Fruit fly (Drosophila melanogaster) whole organism, embryonic: ENCODE results near the gene CG13658.

Experiments used
- Abd-B ChIP-seq: fragments of 200-800 bp; sonication (Bioruptor generic); optimal IDR thresholded peaks from 2 replicates; lab custom pipeline; 2018; ENCODE audit warnings: missing biosample characterization, mild to moderate bottlenecking, missing genetic modification characterization, moderate library complexity
- Antp ChIP-seq: fragments of 200-800 bp; sonication (Bioruptor generic); optimal IDR thresholded peaks from 3 replicates; lab custom pipeline; 2016; ENCODE audit warnings: missing biosample characterization, missing genetic modification characterization
- Bgb ChIP-seq: fragments of 200-800 bp; sonication (Bioruptor generic); IDR thresholded peaks from 2 replicates; pipeline ENCODE4 v1.3.6; 2022; ENCODE audit warnings: missing biosample characterization, missing genetic modification characterization; ENCODE audit not compliant: partially characterized antibody
- Blimp-1 ChIP-seq: fragments of 200-800 bp; sonication (Bioruptor generic); optimal IDR thresholded peaks from 3 replicates; lab custom pipeline; 2018; ENCODE audit warnings: missing biosample characterization, missing genetic modification characterization, mild to moderate bottlenecking, moderate library complexity, missing genetic modification reagents
- C15 ChIP-seq: fragments of 200-800 bp; sonication (Bioruptor generic); IDR thresholded peaks from 3 replicates; pipeline ENCODE4 v1.3.6; 2022; ENCODE audit warnings: missing biosample characterization, missing genetic modification characterization
- CG12236 ChIP-seq: fragments of 200-800 bp; sonication (Bioruptor generic); optimal IDR thresholded peaks from 2 replicates; lab custom pipeline; 2016; ENCODE audit warnings: missing biosample characterization, missing genetic modification characterization
- CG13894 ChIP-seq: fragments of 200-800 bp; sonication (Bioruptor generic); optimal IDR thresholded peaks from 3 replicates; lab custom pipeline; 2018; ENCODE audit warnings: missing biosample characterization, mild to moderate bottlenecking, missing genetic modification characterization, moderate library complexity
- CG14014 ChIP-seq: fragments of 200-800 bp; sonication (Bioruptor generic); IDR thresholded peaks from 2 replicates; pipeline ENCODE4 v1.3.6; 2022; ENCODE audit warnings: missing biosample characterization, missing genetic modification characterization
- CG1529 ChIP-seq: fragments of 200-800 bp; sonication (Bioruptor generic); optimal IDR thresholded peaks from 3 replicates; lab custom pipeline; 2018; ENCODE audit warnings: missing biosample characterization, missing genetic modification characterization
- CG15514 ChIP-seq: fragments of 200-800 bp; sonication (Bioruptor generic); optimal IDR thresholded peaks from 3 replicates; lab custom pipeline; 2017; ENCODE audit warnings: missing biosample characterization, missing genetic modification characterization, mild to moderate bottlenecking, moderate library complexity, missing genetic modification reagents
- CG15601 ChIP-seq: fragments of 200-800 bp; sonication (Bioruptor generic); optimal IDR thresholded peaks from 3 replicates; lab custom pipeline; 2019; ENCODE audit warnings: missing biosample characterization, mild to moderate bottlenecking, missing genetic modification characterization, moderate library complexity
- CG16815 ChIP-seq: fragments of 200-800 bp; sonication (Bioruptor generic); optimal IDR thresholded peaks from 3 replicates; lab custom pipeline; 2017; ENCODE audit warnings: missing biosample characterization, mild to moderate bottlenecking, missing genetic modification characterization
- CG18619 ChIP-seq: fragments of 200-800 bp; sonication (Bioruptor generic); optimal IDR thresholded peaks from 3 replicates; lab custom pipeline; 2017; ENCODE audit warnings: missing biosample characterization, mild to moderate bottlenecking, missing genetic modification characterization
- CG2116 ChIP-seq: fragments of 200-800 bp; sonication (Bioruptor generic); optimal IDR thresholded peaks from 3 replicates; lab custom pipeline; 2018; ENCODE audit warnings: missing biosample characterization, mild to moderate bottlenecking, missing genetic modification characterization
- CG2120 ChIP-seq: fragments of 200-800 bp; sonication (Bioruptor generic); optimal IDR thresholded peaks from 3 replicates; lab custom pipeline; 2016; ENCODE audit warnings: missing biosample characterization, missing genetic modification characterization
- CG30403 ChIP-seq: fragments of 200-800 bp; sonication (Bioruptor generic); optimal IDR thresholded peaks from 3 replicates; lab custom pipeline; 2016; ENCODE audit warnings: missing biosample characterization, missing genetic modification characterization
- CG3065 ChIP-seq: fragments of 200-800 bp; sonication (Bioruptor generic); optimal IDR thresholded peaks from 2 replicates; lab custom pipeline; 2016; ENCODE audit warnings: missing biosample characterization, missing genetic modification characterization
- CG4404 ChIP-seq: fragments of 200-800 bp; sonication (Bioruptor generic); IDR thresholded peaks from 2 replicates; pipeline ENCODE4 v1.3.6; 2022; ENCODE audit warnings: missing biosample characterization, missing genetic modification characterization
- CG6654 ChIP-seq: fragments of 200-800 bp; sonication (Bioruptor generic); optimal IDR thresholded peaks from 2 replicates; lab custom pipeline; 2017; ENCODE audit warnings: missing biosample characterization, mild to moderate bottlenecking, missing genetic modification characterization
- CG7271 ChIP-seq: fragments of 200-800 bp; sonication (Bioruptor generic); optimal IDR thresholded peaks from 2 replicates; lab custom pipeline; 2018; ENCODE audit warnings: missing biosample characterization, mild to moderate bottlenecking, missing genetic modification characterization, moderate library complexity
- CG9817 ChIP-seq: fragments of 200-800 bp; sonication (Bioruptor generic); optimal IDR thresholded peaks from 2 replicates; lab custom pipeline; 2018; ENCODE audit warnings: missing biosample characterization, mild to moderate bottlenecking, missing genetic modification characterization, moderate library complexity
- Dek ChIP-seq: fragments of 200-800 bp; sonication (Bioruptor generic); optimal IDR thresholded peaks from 3 replicates; lab custom pipeline; 2019; ENCODE audit warnings: missing biosample characterization, mild to moderate bottlenecking, missing genetic modification characterization, moderate library complexity
- Eip74EF ChIP-seq, 2 experiments: fragments of 200-800 bp in 1 of 2; fragments of >200 bp in 1 of 2; sonication (Bioruptor generic) in 1 of 2; optimal IDR thresholded peaks; 2 replicates each; lab custom pipeline; 2017 to 2019; ENCODE audit warnings: missing biosample characterization in 2 of 2, missing genetic modification characterization in 2 of 2, mild to moderate bottlenecking in 1 of 2, moderate library complexity in 1 of 2
- Fer3 ChIP-seq: fragments of 200-800 bp; sonication (Bioruptor generic); optimal IDR thresholded peaks from 2 replicates; lab custom pipeline; 2018; ENCODE audit warnings: missing biosample characterization, mild to moderate bottlenecking, missing genetic modification characterization, moderate library complexity
- H2.0 ChIP-seq: fragments of 200-800 bp; sonication (Bioruptor generic); IDR thresholded peaks from 2 replicates; pipeline ENCODE4 v1.3.6; 2022; ENCODE audit warnings: missing biosample characterization, missing genetic modification characterization
- Hand ChIP-seq: fragments of 200-800 bp; sonication (Bioruptor generic); optimal IDR thresholded peaks from 2 replicates; lab custom pipeline; 2017; ENCODE audit warnings: mild to moderate bottlenecking, missing biosample characterization, missing genetic modification reagents, missing genetic modification characterization
- HmgZ ChIP-seq: fragments of 200-800 bp; sonication (Bioruptor generic); optimal IDR thresholded peaks from 2 replicates; lab custom pipeline; 2018; ENCODE audit warnings: missing biosample characterization, mild to moderate bottlenecking, missing genetic modification characterization
- MBD-R2 ChIP-seq: fragments of 200-800 bp; sonication (Bioruptor generic); IDR thresholded peaks from 2 replicates; pipeline ENCODE4 v1.3.6; 2022; ENCODE audit warnings: missing biosample characterization, missing genetic modification characterization
- Nf-YA ChIP-seq: fragments of 200-800 bp; sonication (Bioruptor generic); IDR thresholded peaks from 2 replicates; pipeline ENCODE4 v1.3.6; 2022; ENCODE audit warnings: missing biosample characterization, missing genetic modification characterization
- Stat92E ChIP-seq, 3 experiments: fragments of >200 bp in 2 of 3; fragments of 200-800 bp in 1 of 3; sonication (Bioruptor generic) in 1 of 3; optimal IDR thresholded peaks; 2 replicates each; lab custom pipeline; 2017 to 2019; ENCODE audit warnings: missing biosample characterization in 3 of 3, missing genetic modification characterization in 3 of 3, mild to moderate bottlenecking in 1 of 3, moderate library complexity in 1 of 3
- amos ChIP-seq: fragments of 200-800 bp; sonication (Bioruptor generic); IDR thresholded peaks from 2 replicates; pipeline ENCODE4 v1.3.6; 2022; ENCODE audit warnings: missing biosample characterization, missing genetic modification characterization; ENCODE audit not compliant: partially characterized antibody
- br ChIP-seq: fragments of >200 bp; optimal IDR thresholded peaks from 2 replicates; lab custom pipeline; 2017
- cato ChIP-seq: fragments of 200-800 bp; sonication (Bioruptor generic); optimal IDR thresholded peaks from 2 replicates; lab custom pipeline; 2016; ENCODE audit warnings: missing biosample characterization, missing genetic modification characterization, borderline replicate concordance
- caup ChIP-seq: fragments of 200-800 bp; sonication (Bioruptor generic); optimal IDR thresholded peaks from 3 replicates; lab custom pipeline; 2017; ENCODE audit warnings: missing biosample characterization, mild to moderate bottlenecking, missing genetic modification characterization, moderate library complexity; ENCODE audit not compliant: severe bottlenecking
- chn ChIP-seq: fragments of 200-800 bp; sonication (Bioruptor generic); optimal IDR thresholded peaks from 2 replicates; lab custom pipeline; 2016; ENCODE audit warnings: missing biosample characterization, missing genetic modification characterization
- dimm ChIP-seq: fragments of 200-800 bp; sonication (Bioruptor generic); IDR thresholded peaks from 2 replicates; pipeline ENCODE4 v1.3.6; 2022; ENCODE audit warnings: missing biosample characterization, missing genetic modification characterization
- fd102C ChIP-seq: fragments of 200-800 bp; sonication (Bioruptor generic); optimal IDR thresholded peaks from 2 replicates; lab custom pipeline; 2018; ENCODE audit warnings: missing biosample characterization, mild to moderate bottlenecking, missing genetic modification characterization, moderate library complexity
- ftz-f1 ChIP-seq: fragments of 200-800 bp; sonication (Bioruptor generic); optimal IDR thresholded peaks from 2 replicates; lab custom pipeline; 2016; ENCODE audit warnings: missing biosample characterization, missing genetic modification characterization
- grn ChIP-seq: fragments of 200-800 bp; sonication (Bioruptor generic); optimal IDR thresholded peaks from 3 replicates; lab custom pipeline; 2017; ENCODE audit warnings: missing biosample characterization, missing genetic modification characterization
- gt ChIP-seq: fragments of 200-800 bp; sonication (Bioruptor generic); IDR thresholded peaks from 2 replicates; pipeline ENCODE4 v1.3.6; 2022; ENCODE audit warnings: missing biosample characterization, missing genetic modification characterization
- hkb ChIP-seq, 2 experiments: fragments of 200-800 bp in 1 of 2; fragments of >200 bp in 1 of 2; sonication (Bioruptor generic) in 1 of 2; IDR thresholded peaks in 1 of 2; optimal IDR thresholded peaks in 1 of 2; 2 replicates each; pipeline versions ENCODE4 v1.3.6 to Lab custom; 2017 to 2022; ENCODE audit warnings: missing biosample characterization in 1 of 2, missing genetic modification characterization in 1 of 2
- lov ChIP-seq, 2 experiments: fragments of 200-800 bp in 1 of 2; fragments of >200 bp in 1 of 2; sonication (Bioruptor generic) in 1 of 2; IDR thresholded peaks in 1 of 2; optimal IDR thresholded peaks in 1 of 2; 2 replicates in 1 of 2; 3 replicates in 1 of 2; pipeline versions ENCODE4 v1.3.6 to Lab custom; 2017 to 2022; ENCODE audit warnings: missing biosample characterization in 1 of 2, missing genetic modification characterization in 1 of 2
- nerfin-2 ChIP-seq: fragments of 200-800 bp; sonication (Bioruptor generic); IDR thresholded peaks from 2 replicates; pipeline ENCODE4 v1.3.6; 2022; ENCODE audit warnings: missing biosample characterization, missing genetic modification characterization; ENCODE audit not compliant: partially characterized antibody
- pzg ChIP-seq: fragments of 200-800 bp; sonication (Bioruptor generic); optimal IDR thresholded peaks from 3 replicates; lab custom pipeline; 2018; ENCODE audit warnings: missing biosample characterization, mild to moderate bottlenecking, missing genetic modification characterization, moderate library complexity
- rib ChIP-seq: fragments of 200-800 bp; sonication (Bioruptor generic); IDR thresholded peaks from 2 replicates; pipeline ENCODE4 v1.3.6; 2022; ENCODE audit warnings: missing biosample characterization, missing genetic modification characterization
- tio ChIP-seq: fragments of 200-800 bp; sonication (Bioruptor generic); optimal IDR thresholded peaks from 2 replicates; lab custom pipeline; 2017; ENCODE audit warnings: missing biosample characterization, missing genetic modification characterization, inconsistent platforms
- toy ChIP-seq: fragments of 200-800 bp; sonication (Bioruptor generic); IDR thresholded peaks from 2 replicates; pipeline ENCODE4 v1.3.6; 2022; ENCODE audit warnings: missing biosample characterization, missing genetic modification characterization
- yki ChIP-seq: fragments of >200 bp; optimal IDR thresholded peaks from 3 replicates; lab custom pipeline; 2018

CG13658 gene

dm6 chr3R:25247379-25247869, 39.9 kb upstream of the CG13658 start, which contains the start of the genes RpS27 and Nup37 (continued):
- TF ChIP-seq hkb (optimal IDR thresholded peaks at IDR 0.05; lab: Kevin White, UChicago): no peak
- TF ChIP-seq hkb (GFP tag; IDR thresholded peaks at IDR 0.05; lab: Robert Waterston, UW): peak; percentile 94
- peak; percentile 89 for TF ChIP-seq CG4404 (GFP tag; lab: Robert Waterston, UW)
- peak in 1 of 2 experiments; percentile 93 for TF ChIP-seq Eip74EF (GFP tag; optimal IDR thresholded peaks at IDR 0.05; lab: Kevin White, UChicago)
- TF ChIP-seq Stat92E (GFP tag; optimal IDR thresholded peaks at IDR 0.05; lab: Kevin White, UChicago): peak in 1 of 3 experiments; percentile 82
- peak; percentile 96 for TF ChIP-seq CG15514
- peak; percentile 95 for TF ChIP-seq Dek (tag; lab: Kevin White, UChicago)
- peak; percentile 95 for TF ChIP-seq fd102C (GFP tag; lab: Kevin White, UChicago)
- no peak for TF ChIP-seq lov (optimal IDR thresholded peaks at IDR 0.05; lab: Kevin White, UChicago)
- TF ChIP-seq lov (GFP tag; IDR thresholded peaks at IDR 0.05; lab: Robert Waterston, UW): peak; percentile 99
- peak; percentile 94 for TF ChIP-seq CG2116
- peak; percentile 99 for TF ChIP-seq CG9817
- peak; percentile 41; the same call in 1 of the 2 replicates for TF ChIP-seq amos (GFP tag; lab: Robert Waterston, UW)
- peak; percentile 96 for TF ChIP-seq cato (GFP tag; lab: Kevin White, UChicago)
- no peak for TF ChIP-seq yki (lab: Kevin White, UChicago)
- peak; percentile 91 for TF ChIP-seq rib (GFP tag; lab: Robert Waterston, UW)
- peak; percentile 93 for TF ChIP-seq Nf-YA (GFP tag; lab: Robert Waterston, UW)
- peak; percentile 86 for TF ChIP-seq Blimp-1
- TF ChIP-seq gt: peak; percentile 96
- peak; percentile 96 for TF ChIP-seq CG13894 (tag; lab: Kevin White, UChicago)
- TF ChIP-seq C15 (GFP tag; lab: Robert Waterston, UW): peak; percentile 93
- peak; percentile 95 for TF ChIP-seq toy (GFP tag; lab: Robert Waterston, UW)
- TF ChIP-seq CG15601 (tag; lab: Kevin White, UChicago): peak; percentile 94
- TF ChIP-seq dimm (GFP tag; lab: Robert Waterston, UW): peak; percentile 92
- peak; percentile 99 for TF ChIP-seq HmgZ (tag; lab: Kevin White, UChicago)
- TF ChIP-seq br (lab: Kevin White, UChicago): no peak
- TF ChIP-seq tio (GFP tag; lab: Kevin White, UChicago): peak; percentile 96
- peak; percentile 95 for TF ChIP-seq CG2120
- peak; percentile 86 for TF ChIP-seq MBD-R2 (GFP tag; lab: Robert Waterston, UW)
- TF ChIP-seq ftz-f1: peak; percentile 90
- peak; percentile 97 for TF ChIP-seq pzg
- TF ChIP-seq Fer3 (tag; lab: Kevin White, UChicago): peak; percentile 98
- peak; percentile 100 for TF ChIP-seq caup (GFP tag; lab: Kevin White, UChicago)
- TF ChIP-seq CG16815: peak; percentile 95
- TF ChIP-seq CG12236 (GFP tag; lab: Kevin White, UChicago): peak; percentile 97
- TF ChIP-seq CG14014 (GFP tag; lab: Robert Waterston, UW): peak; percentile 95
- peak; percentile 98 for TF ChIP-seq CG3065 (GFP tag; lab: Kevin White, UChicago)
- peak; percentile 94 for TF ChIP-seq CG6654 (GFP tag; lab: Kevin White, UChicago)
- TF ChIP-seq CG7271 (tag; lab: Kevin White, UChicago): peak; percentile 99
- peak; percentile 97 for TF ChIP-seq H2.0 (GFP tag; lab: Robert Waterston, UW)
- peak; percentile 43; the same call in 1 of the 2 replicates for TF ChIP-seq Bgb
- peak; percentile 96 for TF ChIP-seq CG1529 (GFP tag; lab: Kevin White, UChicago)
- TF ChIP-seq chn (GFP tag; lab: Kevin White, UChicago): peak; percentile 98
- TF ChIP-seq grn (GFP tag; lab: Kevin White, UChicago): peak; percentile 96
- TF ChIP-seq Antp (GFP tag; lab: Kevin White, UChicago): peak; percentile 98
- TF ChIP-seq CG30403: peak; percentile 96
- peak; percentile 93 for TF ChIP-seq Abd-B (GFP tag; lab: Kevin White, UChicago)
- TF ChIP-seq nerfin-2 (GFP tag; lab: Robert Waterston, UW): no peak
- TF ChIP-seq CG18619 (GFP tag; lab: Kevin White, UChicago): peak; percentile 99
- TF ChIP-seq Hand (GFP tag; lab: Kevin White, UChicago): peak; percentile 94
